Worm (Caenorhabditis elegans) whole organism, L3 larva: ENCODE results near the gene Y41E3.8.

Experiments used
- ZK546.5 ChIP-seq: sonication (generic microtip); optimal IDR thresholded peaks from 2 replicates; lab custom pipeline; 2017; ENCODE audit warnings: missing biosample characterization, missing genetic modification characterization
- ceh-28 ChIP-seq: fragments of 150-350 bp; optimal IDR thresholded peaks from 2 replicates; lab custom pipeline; 2014; ENCODE audit warnings: missing biosample characterization, missing genetic modification reagents, missing genetic modification characterization
- ceh-82 ChIP-seq: fragments of 150-350 bp; optimal IDR thresholded peaks from 2 replicates; lab custom pipeline; 2014; ENCODE audit warnings: missing biosample characterization, missing genetic modification characterization
- hmg-11 ChIP-seq: sonication (generic microtip); optimal IDR thresholded peaks from 2 replicates; lab custom pipeline; 2016; ENCODE audit warnings: missing genetic modification characterization, missing compliant biosample characterization
- pha-4 ChIP-seq: fragments of 150-350 bp; optimal IDR thresholded peaks from 2 replicates; lab custom pipeline; 2014; ENCODE audit warnings: missing biosample characterization, missing genetic modification reagents, missing genetic modification characterization
- pqm-1 ChIP-seq: fragments of 150-350 bp; optimal IDR thresholded peaks from 2 replicates; lab custom pipeline; 2017; ENCODE audit warnings: missing biosample characterization, missing genetic modification characterization, inconsistent platforms
- unc-62 ChIP-seq: fragments of 150-350 bp; sonication (generic microtip); optimal IDR thresholded peaks from 4 replicates; lab custom pipeline; 2014; ENCODE audit warnings: missing biosample characterization, missing genetic modification reagents, missing genetic modification characterization
- ztf-11 ChIP-seq: fragments of 150-350 bp; optimal IDR thresholded peaks from 2 replicates; lab custom pipeline; 2014; ENCODE audit warnings: missing biosample characterization, missing genetic modification characterization
- ztf-4 ChIP-seq: fragments of 150-350 bp; optimal IDR thresholded peaks from 2 replicates; lab custom pipeline; 2014; ENCODE audit warnings: missing biosample characterization, missing genetic modification characterization

ce11 chrIV:15046162-15046561 lies 17.4 kb upstream of the Y41E3.8 start:
- TF ChIP-seq ceh-82 (tag; lab: Kevin White, UChicago) (no peak), pha-4 (tag; lab: Kevin White, UChicago) (no peak), pqm-1 (tag; lab: Kevin White, UChicago) (no peak), ceh-28 (tag; lab: Kevin White, UChicago) (no peak), hmg-11 (tag; lab: Kevin White, UChicago) (no peak), unc-62 (GFP tag; lab: Kevin White, UChicago) (no peak), ztf-4 (tag; lab: Kevin White, UChicago) (no peak), ztf-11 (no peak), ZK546.5 (tag; lab: Kevin White, UChicago) (no peak)
